Fruit fly (Drosophila melanogaster) whole organism, embryonic: Measurements from ENCODE around the gene CG32298.

Experiments
- Ada2b ChIP-seq: fragments of 200-800 bp; sonication (Bioruptor generic); IDR thresholded peaks from 2 replicates; pipeline ENCODE4 v1.3.6; 2022; ENCODE audit warnings: missing biosample characterization, missing genetic modification characterization
- Awh ChIP-seq: fragments of 200-800 bp; sonication (Bioruptor generic); IDR thresholded peaks from 2 replicates; pipeline ENCODE4, ENCODE4 v1.3.6; 2022; ENCODE audit warnings: missing biosample characterization, missing genetic modification characterization
- B-H1 ChIP-seq: fragments of 200-800 bp; sonication (Bioruptor generic); IDR thresholded peaks from 3 replicates; pipeline ENCODE4 v1.3.6; 2022; ENCODE audit warnings: missing biosample characterization, missing genetic modification characterization
- CG11093 ChIP-seq: fragments of 200-800 bp; sonication (Bioruptor generic); IDR thresholded peaks from 3 replicates; pipeline ENCODE4 v1.3.6; 2022; ENCODE audit warnings: missing biosample characterization, missing genetic modification characterization
- CG12391 ChIP-seq: fragments of 200-800 bp; sonication (Bioruptor generic); optimal IDR thresholded peaks from 3 replicates; lab custom pipeline; 2018; ENCODE audit warnings: missing biosample characterization, mild to moderate bottlenecking, missing genetic modification characterization, moderate library complexity
- CG13624 ChIP-seq: fragments of 200-800 bp; sonication (Bioruptor generic); optimal IDR thresholded peaks from 2 replicates; lab custom pipeline; 2016; ENCODE audit warnings: missing biosample characterization, missing genetic modification characterization
- CG15514 ChIP-seq: fragments of 200-800 bp; sonication (Bioruptor generic); optimal IDR thresholded peaks from 3 replicates; lab custom pipeline; 2017; ENCODE audit warnings: missing biosample characterization, missing genetic modification characterization, mild to moderate bottlenecking, moderate library complexity, missing genetic modification reagents
- CG17829 ChIP-seq: fragments of 200-800 bp; optimal IDR thresholded peaks from 2 replicates; lab custom pipeline; 2019; ENCODE audit warnings: missing biosample characterization, mild to moderate bottlenecking, missing genetic modification characterization, moderate library complexity
- CG18476 ChIP-seq: fragments of 200-800 bp; sonication (Bioruptor generic); optimal IDR thresholded peaks from 2 replicates; lab custom pipeline; 2016; ENCODE audit warnings: missing biosample characterization, mild to moderate bottlenecking, missing genetic modification characterization
- CG2202 ChIP-seq: fragments of 200-800 bp; sonication (Bioruptor generic); optimal IDR thresholded peaks from 2 replicates; lab custom pipeline; 2018; ENCODE audit warnings: missing biosample characterization, mild to moderate bottlenecking, missing genetic modification characterization
- CG3281 ChIP-seq: fragments of 200-800 bp; sonication (Bioruptor generic); optimal IDR thresholded peaks from 3 replicates; lab custom pipeline; 2017; ENCODE audit warnings: missing biosample characterization, mild to moderate bottlenecking, missing genetic modification characterization
- CG3995 ChIP-seq: fragments of 200-800 bp; sonication (Bioruptor generic); optimal IDR thresholded peaks from 3 replicates; lab custom pipeline; 2016; ENCODE audit warnings: missing biosample characterization, missing genetic modification characterization
- CG4854 ChIP-seq: fragments of 200-800 bp; sonication (Bioruptor generic); optimal IDR thresholded peaks from 2 replicates; lab custom pipeline; 2016; ENCODE audit warnings: missing biosample characterization, missing genetic modification characterization, inconsistent platforms
- CG7372 ChIP-seq: fragments of 200-800 bp; sonication (Bioruptor generic); IDR thresholded peaks from 2 replicates; pipeline ENCODE4 v1.3.6; 2022; ENCODE audit warnings: missing biosample characterization, missing genetic modification characterization
- CG7839 ChIP-seq: fragments of 200-800 bp; sonication (Bioruptor generic); optimal IDR thresholded peaks from 3 replicates; lab custom pipeline; 2018; ENCODE audit warnings: missing biosample characterization, mild to moderate bottlenecking, missing genetic modification characterization, moderate library complexity
- CG9727 ChIP-seq: fragments of 200-800 bp; sonication (Bioruptor generic); optimal IDR thresholded peaks from 3 replicates; lab custom pipeline; 2017; ENCODE audit warnings: missing biosample characterization, mild to moderate bottlenecking, missing genetic modification characterization
- Dbx ChIP-seq: fragments of 200-800 bp; sonication (Bioruptor generic); IDR thresholded peaks from 3 replicates; pipeline ENCODE4 v1.3.6; 2022; ENCODE audit warnings: missing biosample characterization, missing genetic modification characterization
- Ets65A ChIP-seq: fragments of 200-800 bp; sonication (Bioruptor generic); peaks from one replicate; lab custom pipeline; 2016; ENCODE audit warnings: missing biosample characterization, missing genetic modification characterization
- Fer1 ChIP-seq: fragments of 200-800 bp; sonication (Bioruptor generic); optimal IDR thresholded peaks from 2 replicates; lab custom pipeline; 2017; ENCODE audit warnings: missing biosample characterization, mild to moderate bottlenecking, missing genetic modification characterization
- Fer3 ChIP-seq: fragments of 200-800 bp; sonication (Bioruptor generic); optimal IDR thresholded peaks from 2 replicates; lab custom pipeline; 2018; ENCODE audit warnings: missing biosample characterization, mild to moderate bottlenecking, missing genetic modification characterization, moderate library complexity
- HLH3B ChIP-seq: fragments of 200-800 bp; sonication (Bioruptor generic); IDR thresholded peaks from 2 replicates; pipeline ENCODE4 v1.3.6; 2022; ENCODE audit warnings: missing biosample characterization, missing genetic modification characterization
- HLHmδ ChIP-seq: fragments of 200-800 bp; sonication (Bioruptor generic); optimal IDR thresholded peaks from 2 replicates; lab custom pipeline; 2018; ENCODE audit warnings: missing biosample characterization, mild to moderate bottlenecking, missing genetic modification characterization, moderate library complexity
- Hr51 ChIP-seq, 2 experiments: fragments of 200-800 bp; sonication (Bioruptor generic); optimal IDR thresholded peaks; 2 replicates in 1 of 2; 3 replicates in 1 of 2; lab custom pipeline; 2016 to 2018; ENCODE audit warnings: missing biosample characterization in 2 of 2, missing genetic modification characterization in 2 of 2, mild to moderate bottlenecking in 1 of 2, moderate library complexity in 1 of 2
- Lim3 ChIP-seq: fragments of 200-800 bp; sonication (Bioruptor generic); IDR thresholded peaks from 2 replicates; pipeline ENCODE4 v1.3.6; 2022; ENCODE audit warnings: missing biosample characterization, missing genetic modification characterization
- Meics ChIP-seq: fragments of 200-800 bp; sonication (Bioruptor generic); optimal IDR thresholded peaks from 2 replicates; lab custom pipeline; 2017; ENCODE audit warnings: missing biosample characterization, mild to moderate bottlenecking, missing genetic modification characterization
- Nf-YC ChIP-seq: fragments of 200-800 bp; optimal IDR thresholded peaks from 3 replicates; lab custom pipeline; 2019; ENCODE audit warnings: missing biosample characterization, mild to moderate bottlenecking, missing genetic modification characterization, moderate library complexity
- Optix ChIP-seq: fragments of 200-800 bp; sonication (Bioruptor generic); IDR thresholded peaks from 3 replicates; pipeline ENCODE4 v1.3.6; 2022; ENCODE audit warnings: missing biosample characterization, missing genetic modification characterization
- Poxn ChIP-seq: fragments of 200-800 bp; sonication (Bioruptor generic); IDR thresholded peaks from 2 replicates; pipeline ENCODE4 v1.3.6; 2022; ENCODE audit warnings: missing biosample characterization, missing genetic modification characterization
- Tbp ChIP-seq: fragments of >200 bp; optimal IDR thresholded peaks from 2 replicates; lab custom pipeline; 2018; ENCODE audit warnings: missing biosample characterization, missing genetic modification characterization
- Xrp1 ChIP-seq: fragments of 200-800 bp; sonication (Bioruptor generic); IDR thresholded peaks from 2 replicates; pipeline ENCODE4 v1.3.6; 2022; ENCODE audit warnings: missing biosample characterization, missing genetic modification characterization
- az2 ChIP-seq: fragments of 200-800 bp; sonication (Bioruptor generic); optimal IDR thresholded peaks from 3 replicates; lab custom pipeline; 2016; ENCODE audit warnings: missing biosample characterization, missing genetic modification characterization
- bab2 ChIP-seq: fragments of 200-800 bp; sonication (Bioruptor generic); optimal IDR thresholded peaks from 2 replicates; lab custom pipeline; 2016; ENCODE audit warnings: missing biosample characterization, missing genetic modification characterization
- cwo ChIP-seq: fragments of 200-800 bp; sonication (Bioruptor generic); optimal IDR thresholded peaks from 3 replicates; lab custom pipeline; 2017; ENCODE audit warnings: missing biosample characterization, missing genetic modification characterization, mild to moderate bottlenecking, moderate library complexity, missing genetic modification reagents
- dysf ChIP-seq: fragments of 200-800 bp; sonication (Bioruptor generic); IDR thresholded peaks from 3 replicates; pipeline ENCODE4 v1.3.6; 2022; ENCODE audit warnings: missing biosample characterization, missing genetic modification characterization
- fd3F ChIP-seq: fragments of 200-800 bp; sonication (Bioruptor generic); optimal IDR thresholded peaks from 2 replicates; lab custom pipeline; 2018; ENCODE audit warnings: missing biosample characterization, mild to moderate bottlenecking, missing genetic modification characterization, moderate library complexity
- fd96Cb ChIP-seq: fragments of 200-800 bp; sonication (Bioruptor generic); optimal IDR thresholded peaks from 2 replicates; lab custom pipeline; 2018; ENCODE audit warnings: missing biosample characterization, mild to moderate bottlenecking, missing genetic modification characterization, moderate library complexity
- hbn ChIP-seq: fragments of 200-800 bp; sonication (Bioruptor generic); IDR thresholded peaks from 2 replicates; pipeline ENCODE4 v1.3.6; 2022; ENCODE audit warnings: missing biosample characterization, missing genetic modification characterization; ENCODE audit not compliant: partially characterized antibody
- ind ChIP-seq: fragments of 200-800 bp; sonication (Bioruptor generic); optimal IDR thresholded peaks from 3 replicates; lab custom pipeline; 2016; ENCODE audit warnings: missing biosample characterization, missing genetic modification characterization
- kay ChIP-seq: fragments of 200-800 bp; sonication (Bioruptor generic); optimal IDR thresholded peaks from 2 replicates; lab custom pipeline; 2016; ENCODE audit warnings: missing biosample characterization, missing genetic modification characterization
- lov ChIP-seq, 2 experiments: fragments of 200-800 bp in 1 of 2; fragments of >200 bp in 1 of 2; sonication (Bioruptor generic) in 1 of 2; IDR thresholded peaks in 1 of 2; optimal IDR thresholded peaks in 1 of 2; 2 replicates in 1 of 2; 3 replicates in 1 of 2; pipeline versions ENCODE4 v1.3.6 to Lab custom; 2017 to 2022; ENCODE audit warnings: missing biosample characterization in 1 of 2, missing genetic modification characterization in 1 of 2
- prd ChIP-seq, 3 experiments: fragments of >200 bp in 2 of 3; fragments of 200-800 bp in 1 of 3; sonication (Bioruptor generic) in 1 of 3; optimal IDR thresholded peaks in 2 of 3; IDR thresholded peaks in 1 of 3; 2 replicates in 2 of 3; 3 replicates in 1 of 3; pipeline versions ENCODE4 v1.3.6 to Lab custom; 2017 to 2022; ENCODE audit warnings: missing biosample characterization in 1 of 3, missing genetic modification characterization in 1 of 3
- ranshi ChIP-seq: fragments of 200-800 bp; sonication (Bioruptor generic); IDR thresholded peaks from 2 replicates; pipeline ENCODE4 v1.3.6; 2022; ENCODE audit warnings: missing biosample characterization, missing genetic modification characterization
- sens ChIP-seq: fragments of 200-800 bp; sonication (Bioruptor generic); peaks from one replicate; lab custom pipeline; 2016; ENCODE audit warnings: missing biosample characterization, missing genetic modification characterization
- slou ChIP-seq: fragments of 200-800 bp; sonication (Bioruptor generic); optimal IDR thresholded peaks from 3 replicates; lab custom pipeline; 2016; ENCODE audit warnings: missing biosample characterization, missing genetic modification characterization
- sna ChIP-seq: fragments of 200-800 bp; sonication (Bioruptor generic); IDR thresholded peaks from 2 replicates; pipeline ENCODE4 v1.3.6; 2022; ENCODE audit warnings: missing biosample characterization, missing genetic modification characterization; ENCODE audit not compliant: partially characterized antibody
- sug ChIP-seq: fragments of 200-800 bp; optimal IDR thresholded peaks from 2 replicates; lab custom pipeline; 2019; ENCODE audit warnings: missing biosample characterization, mild to moderate bottlenecking, missing genetic modification characterization, moderate library complexity
- tna ChIP-seq: fragments of 200-800 bp; sonication (Bioruptor generic); IDR thresholded peaks from 2 replicates; pipeline ENCODE4 v1.3.6; 2022; ENCODE audit warnings: missing biosample characterization, missing genetic modification characterization; ENCODE audit not compliant: partially characterized antibody
- toy ChIP-seq: fragments of 200-800 bp; sonication (Bioruptor generic); IDR thresholded peaks from 2 replicates; pipeline ENCODE4 v1.3.6; 2022; ENCODE audit warnings: missing biosample characterization, missing genetic modification characterization
- z ChIP-seq: fragments of 200-800 bp; sonication (Bioruptor generic); IDR thresholded peaks from 3 replicates; pipeline ENCODE4 v1.3.6; 2022; ENCODE audit warnings: missing biosample characterization, missing genetic modification characterization

The CG32298 gene

dm6 chr3L:2411564-2412080 lies 20.8 kb upstream of the CG32298 start (continued):
- TF ChIP-seq toy (GFP tag; lab: Robert Waterston, UW) (no peak), CG4854 (GFP tag; lab: Kevin White, UChicago) (no peak), Optix (GFP tag; lab: Robert Waterston, UW) (no peak), bab2 (no peak), sug (tag; lab: Kevin White, UChicago) (peak; percentile 48), ind (GFP tag; lab: Kevin White, UChicago) (peak; percentile 52), slou (GFP tag; lab: Kevin White, UChicago) (no peak), az2 (GFP tag; lab: Kevin White, UChicago) (peak; percentile 2), CG11093 (GFP tag; lab: Robert Waterston, UW) (no peak), CG7372 (GFP tag; lab: Robert Waterston, UW) (peak; percentile 32; the same call in 1 of the 2 replicates), CG3995 (no peak), sna (GFP tag; lab: Robert Waterston, UW) (no peak), Awh (no peak), HLHmδ (GFP tag; lab: Kevin White, UChicago) (no peak), CG15514 (peak; percentile 38), lov (optimal IDR thresholded peaks at IDR 0.05; lab: Kevin White, UChicago) (no peak), lov (GFP tag; IDR thresholded peaks at IDR 0.05; lab: Robert Waterston, UW) (no peak), Lim3 (GFP tag; lab: Robert Waterston, UW) (no peak), Tbp (GFP tag; lab: Kevin White, UChicago) (no peak)

DNA sequence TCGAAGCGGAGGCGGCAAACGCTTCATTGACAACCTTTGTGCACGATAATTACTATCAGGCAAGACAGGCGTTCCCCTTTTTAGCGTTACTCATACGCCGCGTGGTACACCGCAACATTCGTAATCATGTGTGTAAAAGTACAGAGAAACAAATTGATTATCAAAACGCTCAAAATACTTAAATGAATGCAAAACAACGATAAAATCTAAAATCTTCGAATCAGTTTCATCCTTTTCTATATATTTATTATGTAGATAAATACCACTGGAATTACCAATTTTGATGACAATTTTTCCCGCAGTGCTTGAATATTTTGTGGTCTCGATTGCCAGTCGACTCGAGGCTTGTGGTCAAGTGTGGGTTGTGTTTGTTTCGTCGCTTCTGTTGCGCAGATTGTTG lies 20.1 kb upstream of the CG32298 start:
- peak; percentile 25 for TF ChIP-seq Meics (GFP tag; lab: Kevin White, UChicago)
- no peak for TF ChIP-seq CG13624
- TF ChIP-seq HLH3B (GFP tag; lab: Robert Waterston, UW) = peak; percentile 61
- peak; percentile 5 for TF ChIP-seq fd96Cb (tag; lab: Kevin White, UChicago)
- TF ChIP-seq prd (optimal IDR thresholded peaks at IDR 0.05; lab: Kevin White, UChicago) = no peak
- TF ChIP-seq prd (GFP tag; IDR thresholded peaks at IDR 0.05; lab: Robert Waterston, UW) = no peak; the same call in 2 of the 3 replicates
- peak; percentile 26 for TF ChIP-seq sens
- peak in 1 of 2 experiments; percentile 25 for TF ChIP-seq Hr51 (GFP tag; optimal IDR thresholded peaks at IDR 0.05; lab: Kevin White, UChicago)
- TF ChIP-seq ranshi (GFP tag; lab: Robert Waterston, UW) = peak; percentile 66
- TF ChIP-seq Ada2b (GFP tag; lab: Robert Waterston, UW) = peak; percentile 70; the same call in 1 of the 2 replicates
- no peak for TF ChIP-seq Nf-YC (tag; lab: Kevin White, UChicago)
- TF ChIP-seq Awh = 0 out of 2 replicates have a peak, but pooled peaks have one; percentile 11
- TF ChIP-seq fd3F (GFP tag; lab: Kevin White, UChicago) = no peak
- no peak for TF ChIP-seq tna (GFP tag; lab: Robert Waterston, UW)
- peak; percentile 49; the same call in 1 of the 3 replicates for TF ChIP-seq Dbx (GFP tag; lab: Robert Waterston, UW)
- TF ChIP-seq dysf = peak; percentile 33; the same call in 1 of the 3 replicates
- peak; percentile 38 for TF ChIP-seq CG18476 (GFP tag; lab: Kevin White, UChicago)
- TF ChIP-seq hbn (GFP tag; lab: Robert Waterston, UW) = no peak
- peak; percentile 32 for TF ChIP-seq kay (GFP tag; lab: Kevin White, UChicago)
- TF ChIP-seq Ets65A (GFP tag; lab: Kevin White, UChicago) = peak; percentile 66
- TF ChIP-seq CG9727 = peak; percentile 17
- TF ChIP-seq Fer1 (GFP tag; lab: Kevin White, UChicago) = peak; percentile 61
- no peak for TF ChIP-seq z (GFP tag; lab: Robert Waterston, UW)
- TF ChIP-seq CG7839 (tag; lab: Kevin White, UChicago) = peak; percentile 46
- TF ChIP-seq Fer3 (tag; lab: Kevin White, UChicago) = peak; percentile 16
- peak; percentile 41 for TF ChIP-seq CG3281 (GFP tag; lab: Kevin White, UChicago)
- TF ChIP-seq CG12391 (tag; lab: Kevin White, UChicago) = no peak
- TF ChIP-seq cwo (GFP tag; lab: Kevin White, UChicago) = peak; percentile 51
- TF ChIP-seq CG2202 = no peak
- no peak for TF ChIP-seq CG17829 (tag; lab: Kevin White, UChicago)
- no peak for TF ChIP-seq B-H1
- peak; percentile 7; the same call in 1 of the 2 replicates for TF ChIP-seq Xrp1 (GFP tag; lab: Robert Waterston, UW)
- TF ChIP-seq Poxn (GFP tag; lab: Robert Waterston, UW) = no peak
